Worm (Caenorhabditis elegans) whole organism, young adult: ENCODE results near the gene rbm-25.
A peak's percentile ranks its signal among the peaks of the same experiment; 100 is the strongest.

Source experiments
- B0019.2 ChIP-seq: fragments of 200-800 bp; sonication (Bioruptor generic); conservative IDR thresholded peaks from 2 replicates; pipeline ENCODE4 v1.3.6; 2022; ENCODE audit warnings: missing genetic modification reagents, missing genetic modification characterization, missing compliant biosample characterization
- B0336.3 ChIP-seq: fragments of 200-800 bp; sonication (Bioruptor generic); IDR thresholded peaks from 2 replicates; pipeline ENCODE4 v1.3.6; 2022; ENCODE audit warnings: missing genetic modification characterization, missing compliant biosample characterization
- C06A6.2 ChIP-seq: fragments of 200-800 bp; sonication (Bioruptor generic); conservative IDR thresholded peaks from 2 replicates; pipeline ENCODE4 v1.3.6; 2022; ENCODE audit warnings: missing genetic modification characterization, missing compliant biosample characterization
- C17E4.6 ChIP-seq: fragments of 200-800 bp; sonication (Bioruptor generic); IDR thresholded peaks from 2 replicates; pipeline ENCODE4 v1.3.6; 2022; ENCODE audit warnings: missing genetic modification reagents, missing genetic modification characterization, missing compliant biosample characterization
- D2030.7 ChIP-seq: fragments of 200-800 bp; sonication (Bioruptor generic); IDR thresholded peaks from 2 replicates; pipeline ENCODE4 v1.3.6; 2022; ENCODE audit warnings: missing genetic modification reagents, missing genetic modification characterization, missing compliant biosample characterization
- F22D6.2 ChIP-seq: sonication (generic microtip); optimal IDR thresholded peaks from 2 replicates; lab custom pipeline; 2016; ENCODE audit warnings: mild to moderate bottlenecking, missing genetic modification characterization, missing compliant biosample characterization
- F52B5.7 ChIP-seq: sonication (generic microtip); optimal IDR thresholded peaks from 2 replicates; lab custom pipeline; 2016; ENCODE audit warnings: mild to moderate bottlenecking, missing genetic modification characterization, missing compliant biosample characterization
- K11D2.4 ChIP-seq: fragments of 200-800 bp; sonication (Bioruptor generic); IDR thresholded peaks from 2 replicates; pipeline ENCODE4 v1.3.6; 2022; ENCODE audit warnings: missing genetic modification reagents, missing genetic modification characterization, missing compliant biosample characterization
- Y56A3A.18 ChIP-seq: fragments of 200-800 bp; sonication (Bioruptor generic); IDR thresholded peaks from 2 replicates; pipeline ENCODE4 v1.3.6; 2022; ENCODE audit warnings: missing genetic modification reagents, missing genetic modification characterization, missing compliant biosample characterization
- Y95B8A.8 ChIP-seq: fragments of 200-800 bp; sonication (Bioruptor generic); IDR thresholded peaks from 2 replicates; pipeline ENCODE4 v1.3.6; 2022; ENCODE audit warnings: missing genetic modification reagents, missing genetic modification characterization, missing compliant biosample characterization
- aptf-2 ChIP-seq: fragments of 200-800 bp; sonication (Bioruptor generic); conservative IDR thresholded peaks from 2 replicates; pipeline ENCODE4 v1.3.6; 2022; ENCODE audit warnings: missing genetic modification reagents, missing genetic modification characterization, missing compliant biosample characterization
- bed-2 ChIP-seq: fragments of 200-800 bp; sonication (Bioruptor generic); IDR thresholded peaks from 2 replicates; pipeline ENCODE4 v1.3.6; 2022; ENCODE audit warnings: missing genetic modification reagents, missing genetic modification characterization, missing compliant biosample characterization
- ceh-27 ChIP-seq: fragments of 200-800 bp; sonication (Bioruptor generic); optimal IDR thresholded peaks from 2 replicates; lab custom pipeline; 2018; ENCODE audit warnings: mild to moderate bottlenecking, missing genetic modification characterization, moderate library complexity, missing compliant biosample characterization
- ceh-58 ChIP-seq: fragments of 200-800 bp; sonication (Bioruptor generic); IDR thresholded peaks from 2 replicates; pipeline ENCODE4 v1.3.6; 2022; ENCODE audit warnings: missing genetic modification characterization, missing compliant biosample characterization
- chd-7 ChIP-seq: sonication (generic microtip); optimal IDR thresholded peaks from 2 replicates; lab custom pipeline; 2016; ENCODE audit warnings: mild to moderate bottlenecking, missing genetic modification characterization, moderate library complexity, missing compliant biosample characterization
- egl-44 ChIP-seq: fragments of 200-800 bp; sonication (Bioruptor generic); IDR thresholded peaks from 2 replicates; pipeline ENCODE4 v1.3.6; 2022; ENCODE audit warnings: missing genetic modification reagents, missing genetic modification characterization, missing compliant biosample characterization
- gei-17 ChIP-seq: fragments of 200-800 bp; sonication (Bioruptor generic); optimal IDR thresholded peaks from 2 replicates; lab custom pipeline; 2018; ENCODE audit warnings: mild to moderate bottlenecking, missing genetic modification characterization, missing compliant biosample characterization
- hlh-26 ChIP-seq: fragments of 200-800 bp; sonication (Bioruptor generic); conservative IDR thresholded peaks from 2 replicates; pipeline ENCODE4 v1.3.6; 2022; ENCODE audit warnings: missing genetic modification reagents, missing genetic modification characterization, missing compliant biosample characterization
- hmg-1.2 ChIP-seq: fragments of 200-800 bp; sonication (Bioruptor generic); IDR thresholded peaks from 2 replicates; pipeline ENCODE4 v1.3.6; 2022; ENCODE audit warnings: missing genetic modification reagents, missing genetic modification characterization, missing compliant biosample characterization
- hrde-1 ChIP-seq: sonication (generic microtip); optimal IDR thresholded peaks from 2 replicates; lab custom pipeline; 2016; ENCODE audit warnings: missing genetic modification characterization, mild to moderate bottlenecking, missing compliant biosample characterization, moderate library complexity, missing genotype, missing genetic modification reagents, borderline replicate concordance
- lag-1 ChIP-seq: fragments of 200-800 bp; sonication (Bioruptor generic); IDR thresholded peaks from 2 replicates; pipeline ENCODE4 v1.3.6; 2022; ENCODE audit warnings: missing genetic modification reagents, missing genetic modification characterization, missing compliant biosample characterization
- lin-54 ChIP-seq: fragments of 200-800 bp; sonication (Bioruptor generic); optimal IDR thresholded peaks from 2 replicates; lab custom pipeline; 2018; ENCODE audit warnings: mild to moderate bottlenecking, missing genetic modification characterization, missing compliant biosample characterization
- lsy-27 ChIP-seq: sonication (generic microtip); optimal IDR thresholded peaks from 2 replicates; lab custom pipeline; 2017; ENCODE audit warnings: missing genetic modification characterization, mild to moderate bottlenecking, missing compliant biosample characterization, antibody characterized with exemption, missing genotype, borderline replicate concordance; ENCODE audit not compliant: insufficient read depth
- nhr-80 ChIP-seq: sonication (generic microtip); optimal IDR thresholded peaks from 2 replicates; lab custom pipeline; 2016; ENCODE audit warnings: missing genetic modification characterization, missing compliant biosample characterization
- sdz-38 ChIP-seq: sonication (generic microtip); optimal IDR thresholded peaks from 2 replicates; lab custom pipeline; 2016; ENCODE audit warnings: missing genotype, missing genetic modification characterization, missing compliant biosample characterization
- somi-1 ChIP-seq: fragments of 200-800 bp; sonication (Bioruptor generic); optimal IDR thresholded peaks from 2 replicates; lab custom pipeline; 2018; ENCODE audit warnings: mild to moderate bottlenecking, missing genetic modification characterization, missing compliant biosample characterization
- tbp1 ChIP-seq: fragments of 200-800 bp; sonication (Bioruptor generic); optimal IDR thresholded peaks from 2 replicates; lab custom pipeline; 2018; ENCODE audit warnings: mild to moderate bottlenecking, missing genetic modification characterization, missing compliant biosample characterization
- tbx-9 ChIP-seq: sonication (generic microtip); optimal IDR thresholded peaks from 2 replicates; lab custom pipeline; 2016; ENCODE audit warnings: borderline replicate concordance, missing genetic modification characterization, inconsistent platforms, missing compliant biosample characterization
- unc-62 ChIP-seq: fragments of 150-350 bp; optimal IDR thresholded peaks from 2 replicates; lab custom pipeline; 2014; ENCODE audit warnings: missing biosample characterization, missing genetic modification reagents, missing genetic modification characterization
- ztf-18 ChIP-seq: sonication (generic microtip); optimal IDR thresholded peaks from 2 replicates; lab custom pipeline; 2016; ENCODE audit warnings: missing genotype, mild to moderate bottlenecking, missing genetic modification characterization, missing compliant biosample characterization
- ztf-28 ChIP-seq: fragments of 200-800 bp; sonication (Bioruptor generic); IDR thresholded peaks from 2 replicates; pipeline ENCODE4 v1.3.6; 2022; ENCODE audit warnings: missing genetic modification reagents, missing genetic modification characterization, missing compliant biosample characterization

Gene rbm-25

ce11 chrV:12523356-12523755 is 25.3 kb downstream of the rbm-25 start:
- TF ChIP-seq gei-17 (GFP tag; lab: Kevin White, UChicago) = no peak
- no peak for TF ChIP-seq sdz-38 (tag; lab: Kevin White, UChicago)
- TF ChIP-seq D2030.7 (GFP tag; lab: Robert Waterston, UW) = no peak
- no peak for TF ChIP-seq tbx-9

- TF ChIP-seq ztf-28 (GFP tag; lab: Robert Waterston, UW) = no peak
- no peak for TF ChIP-seq aptf-2
- no peak for TF ChIP-seq B0019.2 (GFP tag; lab: Robert Waterston, UW)
- no peak for TF ChIP-seq ceh-58
- TF ChIP-seq hrde-1 (tag; lab: Kevin White, UChicago) = no peak
- no peak for TF ChIP-seq F22D6.2
- no peak for TF ChIP-seq K11D2.4 (GFP tag; lab: Robert Waterston, UW)
- no peak for TF ChIP-seq somi-1
- no peak for TF ChIP-seq egl-44 (GFP tag; lab: Robert Waterston, UW)
- TF ChIP-seq C06A6.2 (GFP tag; lab: Robert Waterston, UW) = no peak
Measured at ce11 chrV:12525526-12525925, 27.5 kb downstream of the rbm-25 start, which contains the start of gene dyf-4. Gene dyf-4 (minus strand): TSS chrV:12525738.

- TF ChIP-seq C17E4.6 (GFP tag; lab: Robert Waterston, UW) = no peak
Measured at ce11 chrV:12526124-12526523, 28.1 kb downstream of the rbm-25 start.

ce11 chrV:12526758-12527157 is 28.7 kb downstream of the rbm-25 start, which contains the start of gene F45D3.1:
Gene F45D3.1 (plus strand): TSS chrV:12527058.
- TF ChIP-seq lin-54 (GFP tag; lab: Kevin White, UChicago) (no peak), tbp1 (GFP tag; lab: Kevin White, UChicago) (no peak), unc-62 (no peak), Y95B8A.8 (no peak)

- TF ChIP-seq ztf-18 (tag; lab: Kevin White, UChicago) (no peak), chd-7 (tag; lab: Kevin White, UChicago) (no peak), nhr-80 (tag; lab: Kevin White, UChicago) (peak; percentile 55), Y56A3A.18 (GFP tag; lab: Robert Waterston, UW) (no peak), bed-2 (GFP tag; lab: Robert Waterston, UW) (no peak), B0336.3 (GFP tag; lab: Robert Waterston, UW) (no peak), hmg-1.2 (GFP tag; lab: Robert Waterston, UW) (peak; percentile 82), lag-1 (no peak), ceh-27 (peak; percentile 19)
Measured at ce11 chrV:12528919-12529318, 30.9 kb downstream of the rbm-25 start.

ce11 chrV:12530129-12530528 is 32.1 kb downstream of the rbm-25 start:
- TF ChIP-seq F52B5.7 (tag; lab: Kevin White, UChicago) (no peak), chd-7 (tag; lab: Kevin White, UChicago) (no peak), hlh-26 (GFP tag; lab: Robert Waterston, UW) (no peak)

- TF ChIP-seq lsy-27 = no peak
Measured at ce11 chrV:12531084-12531483, 33.1 kb downstream of the rbm-25 start.
